Fruit fly (Drosophila melanogaster) whole organism, embryonic: ENCODE measurements around the gene CG11843.

Source experiments
- Atf3 ChIP-seq: fragments of 200-800 bp; sonication (Bioruptor generic); optimal IDR thresholded peaks from 3 replicates; lab custom pipeline; 2016; ENCODE audit warnings: missing biosample characterization, missing genetic modification characterization
- Awh ChIP-seq: fragments of 200-800 bp; sonication (Bioruptor generic); IDR thresholded peaks from 2 replicates; pipeline ENCODE4, ENCODE4 v1.3.6; 2022; ENCODE audit warnings: missing biosample characterization, missing genetic modification characterization
- CG10209 ChIP-seq: fragments of 200-800 bp; sonication (Bioruptor generic); optimal IDR thresholded peaks from 3 replicates; lab custom pipeline; 2017; ENCODE audit warnings: missing biosample characterization, mild to moderate bottlenecking, missing genetic modification characterization, missing genetic modification reagents
- CG13424 ChIP-seq: fragments of 200-800 bp; sonication (Bioruptor generic); optimal IDR thresholded peaks from 2 replicates; lab custom pipeline; 2019; ENCODE audit warnings: missing biosample characterization, mild to moderate bottlenecking, missing genetic modification characterization, moderate library complexity
- CG13775 ChIP-seq: fragments of 200-800 bp; sonication (Bioruptor generic); optimal IDR thresholded peaks from 3 replicates; lab custom pipeline; 2017; ENCODE audit warnings: missing biosample characterization, mild to moderate bottlenecking, missing genetic modification characterization
- CG14014 ChIP-seq: fragments of 200-800 bp; sonication (Bioruptor generic); IDR thresholded peaks from 2 replicates; pipeline ENCODE4 v1.3.6; 2022; ENCODE audit warnings: missing biosample characterization, missing genetic modification characterization
- CG15601 ChIP-seq: fragments of 200-800 bp; sonication (Bioruptor generic); optimal IDR thresholded peaks from 3 replicates; lab custom pipeline; 2019; ENCODE audit warnings: missing biosample characterization, mild to moderate bottlenecking, missing genetic modification characterization, moderate library complexity
- CG15696 ChIP-seq: fragments of 200-800 bp; sonication (Bioruptor generic); optimal IDR thresholded peaks from 2 replicates; lab custom pipeline; 2019; ENCODE audit warnings: missing biosample characterization, mild to moderate bottlenecking, missing genetic modification characterization, moderate library complexity
- CG17612 ChIP-seq: fragments of 200-800 bp; sonication (Bioruptor generic); IDR thresholded peaks from 2 replicates; pipeline ENCODE4 v1.3.6; 2022; ENCODE audit warnings: missing biosample characterization, missing genetic modification characterization
- CG2889 ChIP-seq: fragments of 200-800 bp; sonication (Bioruptor generic); IDR thresholded peaks from 3 replicates; pipeline ENCODE4 v1.3.6; 2022; ENCODE audit warnings: missing biosample characterization, missing genetic modification characterization
- CG30431 ChIP-seq: fragments of 200-800 bp; sonication (Bioruptor generic); optimal IDR thresholded peaks from 2 replicates; lab custom pipeline; 2017; ENCODE audit warnings: missing biosample characterization, missing genetic modification characterization
- CG32532 ChIP-seq: fragments of 200-800 bp; sonication (Bioruptor generic); IDR thresholded peaks from 2 replicates; pipeline ENCODE4 v1.3.6; 2022; ENCODE audit warnings: missing biosample characterization, missing genetic modification characterization
- CG4730 ChIP-seq: fragments of 200-800 bp; sonication (Bioruptor generic); IDR thresholded peaks from 2 replicates; pipeline ENCODE4 v1.3.6; 2022; ENCODE audit warnings: missing biosample characterization, missing genetic modification characterization
- CG5180 ChIP-seq: fragments of 200-800 bp; sonication (Bioruptor generic); optimal IDR thresholded peaks from 3 replicates; lab custom pipeline; 2017; ENCODE audit warnings: missing biosample characterization, missing genetic modification characterization, mild to moderate bottlenecking, moderate library complexity, missing genetic modification reagents
- CG6654 ChIP-seq: fragments of 200-800 bp; sonication (Bioruptor generic); optimal IDR thresholded peaks from 2 replicates; lab custom pipeline; 2017; ENCODE audit warnings: missing biosample characterization, mild to moderate bottlenecking, missing genetic modification characterization
- CG6689 ChIP-seq: fragments of 200-800 bp; sonication (Bioruptor generic); IDR thresholded peaks from 2 replicates; pipeline ENCODE4 v1.3.6; 2022; ENCODE audit warnings: missing biosample characterization, missing genetic modification characterization
- CG7271 ChIP-seq: fragments of 200-800 bp; sonication (Bioruptor generic); optimal IDR thresholded peaks from 2 replicates; lab custom pipeline; 2018; ENCODE audit warnings: missing biosample characterization, mild to moderate bottlenecking, missing genetic modification characterization, moderate library complexity
- Dad ChIP-seq: fragments of 200-800 bp; sonication (Bioruptor generic); optimal IDR thresholded peaks from 3 replicates; lab custom pipeline; 2016; ENCODE audit warnings: missing biosample characterization, missing genetic modification characterization
- Dll ChIP-seq: fragments of 200-800 bp; sonication (Bioruptor generic); IDR thresholded peaks from 4 replicates; pipeline ENCODE4 v1.3.6; 2022; ENCODE audit warnings: missing biosample characterization, missing genetic modification characterization; ENCODE audit not compliant: partially characterized antibody
- H2.0 ChIP-seq: fragments of 200-800 bp; sonication (Bioruptor generic); IDR thresholded peaks from 2 replicates; pipeline ENCODE4 v1.3.6; 2022; ENCODE audit warnings: missing biosample characterization, missing genetic modification characterization
- Hmr ChIP-seq: fragments of 200-800 bp; sonication (Bioruptor generic); optimal IDR thresholded peaks from 3 replicates; lab custom pipeline; 2017; ENCODE audit warnings: mild to moderate bottlenecking, missing biosample characterization, missing genetic modification reagents, missing genetic modification characterization
- Med ChIP-seq: fragments of 200-800 bp; sonication (Bioruptor generic); peaks from one replicate; lab custom pipeline; 2016; ENCODE audit warnings: missing biosample characterization, missing genetic modification characterization, mild to moderate bottlenecking, inconsistent platforms, moderate library complexity
- Oli ChIP-seq: fragments of 200-800 bp; sonication (Bioruptor generic); optimal IDR thresholded peaks from 2 replicates; lab custom pipeline; 2018; ENCODE audit warnings: missing biosample characterization, mild to moderate bottlenecking, missing genetic modification characterization, moderate library complexity
- Ptx1 ChIP-seq: fragments of 200-800 bp; sonication (Bioruptor generic); IDR thresholded peaks from 2 replicates; pipeline ENCODE4 v1.3.6; 2022; ENCODE audit warnings: missing biosample characterization, missing genetic modification characterization
- Sry-δ ChIP-seq: fragments of 200-800 bp; sonication (Bioruptor generic); optimal IDR thresholded peaks from 2 replicates; lab custom pipeline; 2016; ENCODE audit warnings: missing biosample characterization, missing genetic modification characterization
- Trl ChIP-seq, 3 experiments: fragments of >200 bp in 2 of 3; fragments of 200-800 bp in 1 of 3; sonication (Bioruptor generic) in 1 of 3; optimal IDR thresholded peaks; 2 replicates in 1 of 3; 3 replicates in 2 of 3; lab custom pipeline; 2016 to 2017; ENCODE audit warnings: missing biosample characterization in 1 of 3, missing genetic modification characterization in 1 of 3
- Usf ChIP-seq: fragments of 200-800 bp; sonication (Bioruptor generic); optimal IDR thresholded peaks from 2 replicates; lab custom pipeline; 2017; ENCODE audit warnings: missing genotype, missing biosample characterization, missing genetic modification characterization
- Xbp1 ChIP-seq: fragments of 200-800 bp; sonication (Bioruptor generic); optimal IDR thresholded peaks from 3 replicates; lab custom pipeline; 2016; ENCODE audit warnings: missing biosample characterization, mild to moderate bottlenecking, missing genetic modification characterization
- ab ChIP-seq: fragments of 200-800 bp; sonication (Bioruptor generic); optimal IDR thresholded peaks from 2 replicates; lab custom pipeline; 2016; ENCODE audit warnings: missing biosample characterization, missing genetic modification characterization
- ap ChIP-seq: fragments of 200-800 bp; sonication (Bioruptor generic); IDR thresholded peaks from 2 replicates; pipeline ENCODE4 v1.3.6; 2022; ENCODE audit warnings: missing biosample characterization, missing genetic modification characterization
- btn ChIP-seq: fragments of 200-800 bp; sonication (Bioruptor generic); optimal IDR thresholded peaks from 2 replicates; lab custom pipeline; 2016; ENCODE audit warnings: missing biosample characterization, missing genetic modification characterization
- chif ChIP-seq, 2 experiments: fragments of 200-800 bp; sonication (Bioruptor generic); optimal IDR thresholded peaks; 3 replicates each; lab custom pipeline; 2016; ENCODE audit warnings: missing biosample characterization in 2 of 2, missing genetic modification characterization in 2 of 2
- chm ChIP-seq: fragments of 200-800 bp; sonication (Bioruptor generic); IDR thresholded peaks from 2 replicates; pipeline ENCODE4 v1.3.6; 2022; ENCODE audit warnings: missing biosample characterization, missing genetic modification characterization
- da ChIP-seq: fragments of 200-800 bp; sonication (Bioruptor generic); optimal IDR thresholded peaks from 2 replicates; lab custom pipeline; 2016; ENCODE audit warnings: missing biosample characterization, missing genetic modification characterization
- eve ChIP-seq, 2 experiments: fragments of >200 bp; optimal IDR thresholded peaks; 2 replicates each; lab custom pipeline; 2017; ENCODE audit warnings: missing biosample characterization in 2 of 2, missing genetic modification characterization in 2 of 2
- her ChIP-seq: fragments of 200-800 bp; sonication (Bioruptor generic); optimal IDR thresholded peaks from 2 replicates; lab custom pipeline; 2016; ENCODE audit warnings: missing biosample characterization, missing genetic modification characterization
- jing ChIP-seq: fragments of 200-800 bp; sonication (Bioruptor generic); optimal IDR thresholded peaks from 2 replicates; lab custom pipeline; 2018; ENCODE audit warnings: missing biosample characterization, mild to moderate bottlenecking, missing genetic modification characterization
- kah ChIP-seq: fragments of 200-800 bp; sonication (Bioruptor generic); optimal IDR thresholded peaks from 2 replicates; lab custom pipeline; 2018; ENCODE audit warnings: missing biosample characterization, mild to moderate bottlenecking, missing genetic modification characterization
- kay ChIP-seq: fragments of 200-800 bp; sonication (Bioruptor generic); optimal IDR thresholded peaks from 2 replicates; lab custom pipeline; 2016; ENCODE audit warnings: missing biosample characterization, missing genetic modification characterization
- lbe ChIP-seq: fragments of 200-800 bp; sonication (Bioruptor generic); optimal IDR thresholded peaks from 2 replicates; lab custom pipeline; 2016; ENCODE audit warnings: missing biosample characterization, mild to moderate bottlenecking, missing genetic modification characterization
- lov ChIP-seq, 2 experiments: fragments of 200-800 bp in 1 of 2; fragments of >200 bp in 1 of 2; sonication (Bioruptor generic) in 1 of 2; IDR thresholded peaks in 1 of 2; optimal IDR thresholded peaks in 1 of 2; 2 replicates in 1 of 2; 3 replicates in 1 of 2; pipeline versions ENCODE4 v1.3.6 to Lab custom; 2017 to 2022; ENCODE audit warnings: missing biosample characterization in 1 of 2, missing genetic modification characterization in 1 of 2
- maf-S ChIP-seq: fragments of 200-800 bp; sonication (Bioruptor generic); optimal IDR thresholded peaks from 2 replicates; lab custom pipeline; 2016; ENCODE audit warnings: missing biosample characterization, missing genetic modification characterization
- pb ChIP-seq: fragments of 200-800 bp; sonication (Bioruptor generic); optimal IDR thresholded peaks from 3 replicates; lab custom pipeline; 2016; ENCODE audit warnings: missing biosample characterization, missing genetic modification characterization
- pfk ChIP-seq: fragments of 200-800 bp; sonication (Bioruptor generic); optimal IDR thresholded peaks from 2 replicates; lab custom pipeline; 2018; ENCODE audit warnings: missing biosample characterization, mild to moderate bottlenecking, missing genetic modification characterization, moderate library complexity
- unpg ChIP-seq: fragments of 200-800 bp; sonication (Bioruptor generic); optimal IDR thresholded peaks from 3 replicates; lab custom pipeline; 2018; ENCODE audit warnings: missing biosample characterization, mild to moderate bottlenecking, missing genetic modification characterization, moderate library complexity
- vnd ChIP-seq: fragments of 200-800 bp; sonication (Bioruptor generic); IDR thresholded peaks from 3 replicates; pipeline ENCODE4 v1.3.6; 2022; ENCODE audit warnings: missing biosample characterization, missing genetic modification characterization; ENCODE audit not compliant: partially characterized antibody
- z ChIP-seq: fragments of 200-800 bp; sonication (Bioruptor generic); IDR thresholded peaks from 3 replicates; pipeline ENCODE4 v1.3.6; 2022; ENCODE audit warnings: missing biosample characterization, missing genetic modification characterization
- zfh2 ChIP-seq: fragments of 200-800 bp; sonication (Bioruptor generic); optimal IDR thresholded peaks from 2 replicates; lab custom pipeline; 2016; ENCODE audit warnings: missing biosample characterization, missing genetic modification characterization

The CG11843 gene

dm6 chr3R:29088938-29089661 lies 35.0 kb downstream of the CG11843 start (continued):
- TF ChIP-seq CG5180 (GFP tag; lab: Kevin White, UChicago) (peak; percentile 53), CG32532 (GFP tag; lab: Robert Waterston, UW) (peak; percentile 46; the same call in 1 of the 2 replicates), CG10209 (peak; percentile 68), Trl (optimal IDR thresholded peaks at IDR 0.05; lab: Kevin White, UChicago) (peak in 1 of 2 experiments; percentile 1), Trl (GFP tag; optimal IDR thresholded peaks at IDR 0.05; lab: Kevin White, UChicago) (peak; percentile 34), zfh2 (GFP tag; lab: Kevin White, UChicago) (peak; percentile 5), CG15696 (peak; percentile 34), CG30431 (GFP tag; lab: Kevin White, UChicago) (peak; percentile 57), ap (GFP tag; lab: Robert Waterston, UW) (peak; percentile 60), Med (GFP tag; lab: Kevin White, UChicago) (peak; percentile 93), pfk (GFP tag; lab: Kevin White, UChicago) (no peak), da (GFP tag; lab: Kevin White, UChicago) (no peak), CG13775 (GFP tag; lab: Kevin White, UChicago) (peak; percentile 65), CG17612 (GFP tag; lab: Robert Waterston, UW) (no peak), CG13424 (peak; percentile 74), Atf3 (peak; percentile 32), her (GFP tag; lab: Kevin White, UChicago) (no peak), chm (peak; percentile 10; the same call in 1 of the 2 replicates), CG4730 (GFP tag; lab: Robert Waterston, UW) (0 out of 2 replicates have a peak, but pooled peaks have one; percentile 17), H2.0 (GFP tag; lab: Robert Waterston, UW) (peak; percentile 51), Usf (GFP tag; lab: Kevin White, UChicago) (peak; percentile 20), CG15601 (tag; lab: Kevin White, UChicago) (peak; percentile 45), ab (no peak), unpg (GFP tag; lab: Kevin White, UChicago) (peak; percentile 82), Ptx1 (GFP tag; lab: Robert Waterston, UW) (peak; percentile 77), lov (optimal IDR thresholded peaks at IDR 0.05; lab: Kevin White, UChicago) (no peak), lov (GFP tag; IDR thresholded peaks at IDR 0.05; lab: Robert Waterston, UW) (no peak), Xbp1 (GFP tag; lab: Kevin White, UChicago) (peak; percentile 73), Oli (tag; lab: Kevin White, UChicago) (peak; percentile 79), maf-S (GFP tag; lab: Kevin White, UChicago) (peak; percentile 66), CG14014 (GFP tag; lab: Robert Waterston, UW) (0 out of 2 replicates have a peak, but pooled peaks have one; percentile 17), z (GFP tag; lab: Robert Waterston, UW) (0 out of 3 replicates have a peak, but pooled peaks have one; percentile 15), pb (no peak), kay (GFP tag; lab: Kevin White, UChicago) (no peak), Dad (GFP tag; lab: Kevin White, UChicago) (peak; percentile 41), Awh (GFP tag; lab: Robert Waterston, UW) (peak; percentile 71), CG6689 (GFP tag; lab: Robert Waterston, UW) (peak; percentile 73), Dll (no peak), lbe (GFP tag; lab: Kevin White, UChicago) (peak; percentile 10), jing (peak; percentile 58), Hmr (GFP tag; lab: Kevin White, UChicago) (peak; percentile 74), CG2889 (GFP tag; lab: Robert Waterston, UW) (no peak), vnd (GFP tag; lab: Robert Waterston, UW) (no peak), CG7271 (tag; lab: Kevin White, UChicago) (no peak), eve (GFP tag; optimal IDR thresholded peaks at IDR 0.05; lab: Kevin White, UChicago) (no peak), Sry-δ (GFP tag; lab: Kevin White, UChicago) (no peak), chif (GFP tag; optimal IDR thresholded peaks at IDR 0.05; lab: Kevin White, UChicago) (peak; percentile 56 to 62), kah (no peak), btn (GFP tag; lab: Kevin White, UChicago) (peak; percentile 34), CG6654 (GFP tag; lab: Kevin White, UChicago) (peak; percentile 49)
